Fruit fly (Drosophila melanogaster): Measurements from ENCODE around the gene Act5C.
A peak's percentile ranks its signal among the peaks of the same experiment; 100 is the strongest.
"Not testable (repeated sequence)": the region's sequence is repeated elsewhere in the genome, so short reads cannot be mapped to it uniquely, and the experiment has no call there.

Gene Act5C

dm6 chrX:5945052-5945830 lies 44.6 kb downstream of the Act5C start, which contains the start of gene CG32756:
TSS of gene CG32756 (plus strand) at chrX:5945682.
- TF ChIP-seq tj (GFP tag; optimal IDR thresholded peaks at IDR 0.05); Crg-1 (GFP tag; optimal IDR thresholded peaks at IDR 0.05); cnc (optimal IDR thresholded peaks at IDR 0.05): not testable (repeated sequence)

dm6 chrX:5947870-5948498 lies 47.3 kb downstream of the Act5C start, which contains the start of gene CG6041:
TSS of gene CG6041 (plus strand) at chrX:5948160.
- TF ChIP-seq cic (GFP tag; optimal IDR thresholded peaks at IDR 0.05) (peak; percentile 16), Hr96 (GFP tag; optimal IDR thresholded peaks at IDR 0.05) (no peak), CG5204 (GFP tag; optimal IDR thresholded peaks at IDR 0.05) (no peak), CG14711 (tag; optimal IDR thresholded peaks at IDR 0.05) (no peak), CG7045 (GFP tag; optimal IDR thresholded peaks at IDR 0.05) (no peak), CG12768 (GFP tag; optimal IDR thresholded peaks at IDR 0.05) (no peak), CG7101 (tag; optimal IDR thresholded peaks at IDR 0.05) (no peak), kay (GFP tag; ENCODE audit: borderline replicate concordance) (no peak), CG11617 (GFP tag; optimal IDR thresholded peaks at IDR 0.05) (no peak), Mnt (GFP tag; optimal IDR thresholded peaks at IDR 0.05) (peak; percentile 34), Crg-1 (GFP tag; optimal IDR thresholded peaks at IDR 0.05) (no peak), CG1620 (GFP tag; optimal IDR thresholded peaks at IDR 0.05) (no peak), toe (GFP tag; optimal IDR thresholded peaks at IDR 0.05) (no peak), cnc (optimal IDR thresholded peaks at IDR 0.05) (no peak), CG33017 (tag; optimal IDR thresholded peaks at IDR 0.05) (no peak)

dm6 chrX:5949951-5950350 lies 49.3 kb downstream of the Act5C start, which contains the start of gene CG32755:
TSS of gene CG32755 (plus strand) at chrX:5950251.
- no peak for TF ChIP-seq tj (GFP tag; optimal IDR thresholded peaks at IDR 0.05)
- no peak for TF ChIP-seq CG5204 (GFP tag; optimal IDR thresholded peaks at IDR 0.05)
- no peak for TF ChIP-seq CG33017 (tag; optimal IDR thresholded peaks at IDR 0.05)
- TF ChIP-seq cic (GFP tag; optimal IDR thresholded peaks at IDR 0.05): no peak
- TF ChIP-seq pad (GFP tag; optimal IDR thresholded peaks at IDR 0.05): no peak
- no peak for TF ChIP-seq bab1 (GFP tag; optimal IDR thresholded peaks at IDR 0.05)
- TF ChIP-seq CG7045 (GFP tag; optimal IDR thresholded peaks at IDR 0.05): no peak
- no peak for TF ChIP-seq kay (GFP tag; ENCODE audit: borderline replicate concordance)
- TF ChIP-seq CG14711 (tag; optimal IDR thresholded peaks at IDR 0.05): no peak
- no peak for TF ChIP-seq CG12768 (GFP tag; optimal IDR thresholded peaks at IDR 0.05)
- no peak for TF ChIP-seq CG7101 (tag; optimal IDR thresholded peaks at IDR 0.05)

DNA sequence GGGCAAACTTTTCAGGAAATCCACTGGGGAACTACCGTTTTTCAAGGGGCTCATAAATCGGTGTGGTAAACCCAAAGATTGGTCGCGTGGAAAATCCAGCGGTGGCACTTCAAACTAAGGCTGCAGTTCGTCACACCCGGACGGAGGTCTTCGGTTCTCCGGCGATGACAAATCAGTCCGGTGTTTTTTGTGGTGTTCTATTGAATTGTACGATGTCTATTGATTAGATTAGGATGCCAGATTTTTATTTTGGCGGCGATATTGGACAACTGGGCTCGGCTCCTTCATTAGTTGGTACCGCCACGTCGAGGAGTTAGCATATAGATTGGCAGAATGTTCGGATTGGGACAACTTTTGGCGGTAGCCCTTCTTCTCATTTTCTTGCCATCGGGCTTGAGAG lies 51.6 kb downstream of the Act5C start, which contains the start of gene CG6048:
CG6048 (plus strand) TSS at position 301 of the 400 bp plus-strand sequence.
- TF ChIP-seq CG11617 (GFP tag; optimal IDR thresholded peaks at IDR 0.05): no peak
- no peak for TF ChIP-seq cnc (optimal IDR thresholded peaks at IDR 0.05)
- TF ChIP-seq cic (GFP tag; optimal IDR thresholded peaks at IDR 0.05): no peak
- no peak for TF ChIP-seq CG7101 (tag; optimal IDR thresholded peaks at IDR 0.05)
- no peak for TF ChIP-seq Hr96 (GFP tag; optimal IDR thresholded peaks at IDR 0.05)
- no peak for TF ChIP-seq tj (GFP tag; optimal IDR thresholded peaks at IDR 0.05)
- no peak for TF ChIP-seq CG5204 (GFP tag; optimal IDR thresholded peaks at IDR 0.05)
- TF ChIP-seq CG1620 (GFP tag; optimal IDR thresholded peaks at IDR 0.05): no peak
- TF ChIP-seq CG7045 (GFP tag; optimal IDR thresholded peaks at IDR 0.05): no peak
- TF ChIP-seq CG33017 (tag; optimal IDR thresholded peaks at IDR 0.05): no peak
- TF ChIP-seq pad (GFP tag; optimal IDR thresholded peaks at IDR 0.05): no peak
- no peak for TF ChIP-seq Mnt (GFP tag; optimal IDR thresholded peaks at IDR 0.05)
- TF ChIP-seq ovo (GFP tag; optimal IDR thresholded peaks at IDR 0.05): no peak
- TF ChIP-seq Clk (GFP tag; optimal IDR thresholded peaks at IDR 0.05): no peak
- no peak for TF ChIP-seq kay (GFP tag; ENCODE audit: borderline replicate concordance)
- no peak for TF ChIP-seq Crg-1 (GFP tag; optimal IDR thresholded peaks at IDR 0.05)
- no peak for TF ChIP-seq bab1 (GFP tag; optimal IDR thresholded peaks at IDR 0.05)
- no peak for TF ChIP-seq CG12768 (GFP tag; optimal IDR thresholded peaks at IDR 0.05)
- TF ChIP-seq CG14711 (tag; optimal IDR thresholded peaks at IDR 0.05): no peak
